Fruit fly (Drosophila melanogaster) whole organism, embryonic: ENCODE data around the gene CheB98a.
A peak's percentile ranks its signal among the peaks of the same experiment; 100 is the strongest.

Source experiments
- CG11247 ChIP-seq: fragments of 200-800 bp; sonication (Bioruptor generic); IDR thresholded peaks from 2 replicates; pipeline ENCODE4 v1.3.6; 2022; ENCODE audit warnings: missing biosample characterization, missing genetic modification characterization
- CG11504 ChIP-seq: fragments of 200-800 bp; sonication (Bioruptor generic); optimal IDR thresholded peaks from 3 replicates; lab custom pipeline; 2019; ENCODE audit warnings: missing biosample characterization, mild to moderate bottlenecking, missing genetic modification characterization, moderate library complexity
- CG13624 ChIP-seq: fragments of 200-800 bp; sonication (Bioruptor generic); optimal IDR thresholded peaks from 2 replicates; lab custom pipeline; 2016; ENCODE audit warnings: missing biosample characterization, missing genetic modification characterization
- CG14710 ChIP-seq: fragments of 200-800 bp; sonication (Bioruptor generic); optimal IDR thresholded peaks from 3 replicates; lab custom pipeline; 2019; ENCODE audit warnings: missing biosample characterization, mild to moderate bottlenecking, missing genetic modification characterization, moderate library complexity
- CG17186 ChIP-seq: fragments of 200-800 bp; sonication (Bioruptor generic); optimal IDR thresholded peaks from 3 replicates; lab custom pipeline; 2017; ENCODE audit warnings: missing biosample characterization, missing genetic modification reagents, missing genetic modification characterization
- CG1792 ChIP-seq: fragments of 200-800 bp; sonication (Bioruptor generic); optimal IDR thresholded peaks from 2 replicates; lab custom pipeline; 2016; ENCODE audit warnings: missing biosample characterization, missing genetic modification characterization
- CG18011 ChIP-seq: fragments of 200-800 bp; sonication (Bioruptor generic); optimal IDR thresholded peaks from 2 replicates; lab custom pipeline; 2017; ENCODE audit warnings: missing biosample characterization, missing genetic modification characterization, mild to moderate bottlenecking, moderate library complexity, missing genotype
- CG18476 ChIP-seq: fragments of 200-800 bp; sonication (Bioruptor generic); optimal IDR thresholded peaks from 2 replicates; lab custom pipeline; 2016; ENCODE audit warnings: missing biosample characterization, mild to moderate bottlenecking, missing genetic modification characterization
- CG3407 ChIP-seq: fragments of 200-800 bp; sonication (Bioruptor generic); optimal IDR thresholded peaks from 2 replicates; lab custom pipeline; 2018; ENCODE audit warnings: missing biosample characterization, mild to moderate bottlenecking, missing genetic modification characterization
- CG4820 ChIP-seq: fragments of 200-800 bp; sonication (Bioruptor generic); optimal IDR thresholded peaks from 3 replicates; lab custom pipeline; 2016; ENCODE audit warnings: missing biosample characterization, missing genetic modification characterization
- CG4854 ChIP-seq: fragments of 200-800 bp; sonication (Bioruptor generic); optimal IDR thresholded peaks from 2 replicates; lab custom pipeline; 2016; ENCODE audit warnings: missing biosample characterization, missing genetic modification characterization, inconsistent platforms
- CG8290 ChIP-seq, 3 experiments: fragments of 200-800 bp; sonication (Bioruptor generic); optimal IDR thresholded peaks; 2 replicates each; lab custom pipeline; 2016 to 2019; ENCODE audit warnings: missing biosample characterization in 3 of 3, missing genetic modification characterization in 3 of 3, mild to moderate bottlenecking in 2 of 3, moderate library complexity in 1 of 3
- CG9817 ChIP-seq: fragments of 200-800 bp; sonication (Bioruptor generic); optimal IDR thresholded peaks from 2 replicates; lab custom pipeline; 2018; ENCODE audit warnings: missing biosample characterization, mild to moderate bottlenecking, missing genetic modification characterization, moderate library complexity
- CHES-1-like ChIP-seq: fragments of 200-800 bp; sonication (Bioruptor generic); optimal IDR thresholded peaks from 2 replicates; lab custom pipeline; 2016; ENCODE audit warnings: missing biosample characterization, missing genetic modification characterization
- Camta ChIP-seq: fragments of 200-800 bp; sonication (Bioruptor generic); optimal IDR thresholded peaks from 2 replicates; lab custom pipeline; 2016; ENCODE audit warnings: missing biosample characterization, missing genetic modification characterization
- Chrac-16 ChIP-seq: fragments of 200-800 bp; sonication (Bioruptor generic); optimal IDR thresholded peaks from 3 replicates; lab custom pipeline; 2016; ENCODE audit warnings: missing biosample characterization, missing genetic modification characterization
- CoRest ChIP-seq: fragments of 200-800 bp; sonication (Bioruptor generic); optimal IDR thresholded peaks from 3 replicates; lab custom pipeline; 2018; ENCODE audit warnings: missing biosample characterization, mild to moderate bottlenecking, missing genetic modification characterization, moderate library complexity
- Dad ChIP-seq: fragments of 200-800 bp; sonication (Bioruptor generic); optimal IDR thresholded peaks from 3 replicates; lab custom pipeline; 2016; ENCODE audit warnings: missing biosample characterization, missing genetic modification characterization
- E2f1 ChIP-seq: fragments of 200-800 bp; sonication (Bioruptor generic); IDR thresholded peaks from 2 replicates; pipeline ENCODE4 v1.3.6; 2022; ENCODE audit warnings: missing biosample characterization, missing genetic modification characterization
- Fer3 ChIP-seq: fragments of 200-800 bp; sonication (Bioruptor generic); optimal IDR thresholded peaks from 2 replicates; lab custom pipeline; 2018; ENCODE audit warnings: missing biosample characterization, mild to moderate bottlenecking, missing genetic modification characterization, moderate library complexity
- Gsc ChIP-seq: fragments of 200-800 bp; sonication (Bioruptor generic); IDR thresholded peaks from 2 replicates; pipeline ENCODE4 v1.3.6; 2022; ENCODE audit warnings: missing biosample characterization, missing genetic modification characterization
- HLH54F ChIP-seq: fragments of 200-800 bp; sonication (Bioruptor generic); optimal IDR thresholded peaks from 3 replicates; lab custom pipeline; 2016; ENCODE audit warnings: missing biosample characterization, missing genetic modification characterization
- Hr51 ChIP-seq, 2 experiments: fragments of 200-800 bp; sonication (Bioruptor generic); optimal IDR thresholded peaks; 2 replicates in 1 of 2; 3 replicates in 1 of 2; lab custom pipeline; 2016 to 2018; ENCODE audit warnings: missing biosample characterization in 2 of 2, missing genetic modification characterization in 2 of 2, mild to moderate bottlenecking in 1 of 2, moderate library complexity in 1 of 2
- Lhr ChIP-seq: fragments of 200-800 bp; sonication (Bioruptor generic); optimal IDR thresholded peaks from 3 replicates; lab custom pipeline; 2017; ENCODE audit warnings: mild to moderate bottlenecking, missing biosample characterization, missing genetic modification reagents, missing genetic modification characterization
- Lpt ChIP-seq: fragments of >200 bp; optimal IDR thresholded peaks from 2 replicates; lab custom pipeline; 2018; ENCODE audit warnings: missing biosample characterization, missing genetic modification characterization
- Nf-YC ChIP-seq: fragments of 200-800 bp; optimal IDR thresholded peaks from 3 replicates; lab custom pipeline; 2019; ENCODE audit warnings: missing biosample characterization, mild to moderate bottlenecking, missing genetic modification characterization, moderate library complexity
- Sry-δ ChIP-seq: fragments of 200-800 bp; sonication (Bioruptor generic); optimal IDR thresholded peaks from 2 replicates; lab custom pipeline; 2016; ENCODE audit warnings: missing biosample characterization, missing genetic modification characterization
- Xbp1 ChIP-seq: fragments of 200-800 bp; sonication (Bioruptor generic); optimal IDR thresholded peaks from 3 replicates; lab custom pipeline; 2016; ENCODE audit warnings: missing biosample characterization, mild to moderate bottlenecking, missing genetic modification characterization
- Xrp1 ChIP-seq: fragments of 200-800 bp; sonication (Bioruptor generic); IDR thresholded peaks from 2 replicates; pipeline ENCODE4 v1.3.6; 2022; ENCODE audit warnings: missing biosample characterization, missing genetic modification characterization
- aop ChIP-seq: fragments of 200-800 bp; sonication (Bioruptor generic); IDR thresholded peaks from 2 replicates; pipeline ENCODE4 v1.3.6; 2022; ENCODE audit warnings: missing biosample characterization, missing genetic modification characterization
- ash1 ChIP-seq: fragments of 200-800 bp; sonication (Bioruptor generic); optimal IDR thresholded peaks from 2 replicates; lab custom pipeline; 2018; ENCODE audit warnings: missing biosample characterization, mild to moderate bottlenecking, missing genetic modification characterization
- bab2 ChIP-seq: fragments of 200-800 bp; sonication (Bioruptor generic); optimal IDR thresholded peaks from 2 replicates; lab custom pipeline; 2016; ENCODE audit warnings: missing biosample characterization, missing genetic modification characterization
- chm ChIP-seq: fragments of 200-800 bp; sonication (Bioruptor generic); IDR thresholded peaks from 2 replicates; pipeline ENCODE4 v1.3.6; 2022; ENCODE audit warnings: missing biosample characterization, missing genetic modification characterization
- dmrt11E ChIP-seq: fragments of 200-800 bp; sonication (Bioruptor generic); optimal IDR thresholded peaks from 3 replicates; lab custom pipeline; 2018; ENCODE audit warnings: missing biosample characterization, mild to moderate bottlenecking, missing genetic modification characterization, moderate library complexity
- fd3F ChIP-seq: fragments of 200-800 bp; sonication (Bioruptor generic); optimal IDR thresholded peaks from 2 replicates; lab custom pipeline; 2018; ENCODE audit warnings: missing biosample characterization, mild to moderate bottlenecking, missing genetic modification characterization, moderate library complexity
- grau ChIP-seq: fragments of 200-800 bp; optimal IDR thresholded peaks from 3 replicates; lab custom pipeline; 2019; ENCODE audit warnings: missing biosample characterization, mild to moderate bottlenecking, missing genetic modification characterization, moderate library complexity
- insv ChIP-seq, 2 experiments: fragments of 200-800 bp; sonication (Bioruptor generic); optimal IDR thresholded peaks; 3 replicates each; lab custom pipeline; 2016 to 2018; ENCODE audit warnings: missing biosample characterization in 2 of 2, missing genetic modification characterization in 2 of 2
- jumu ChIP-seq: fragments of 200-800 bp; sonication (Bioruptor generic); optimal IDR thresholded peaks from 3 replicates; lab custom pipeline; 2016; ENCODE audit warnings: missing biosample characterization, missing genetic modification characterization
- nmo ChIP-seq: fragments of 200-800 bp; sonication (Bioruptor generic); optimal IDR thresholded peaks from 2 replicates; lab custom pipeline; 2018; ENCODE audit warnings: missing biosample characterization, mild to moderate bottlenecking, missing genetic modification characterization, moderate library complexity
- pum ChIP-seq: fragments of 200-800 bp; sonication (Bioruptor generic); optimal IDR thresholded peaks from 2 replicates; lab custom pipeline; 2016; ENCODE audit warnings: missing biosample characterization, missing genetic modification characterization
- sc ChIP-seq, 3 experiments: fragments of >200 bp in 2 of 3; fragments of 200-800 bp in 1 of 3; sonication (Bioruptor generic) in 1 of 3; optimal IDR thresholded peaks; 2 replicates in 2 of 3; 3 replicates in 1 of 3; lab custom pipeline; 2017; ENCODE audit warnings: mild to moderate bottlenecking in 1 of 3, missing biosample characterization in 1 of 3, missing genetic modification characterization in 1 of 3, missing genetic modification reagents in 1 of 3
- sna ChIP-seq: fragments of 200-800 bp; sonication (Bioruptor generic); IDR thresholded peaks from 2 replicates; pipeline ENCODE4 v1.3.6; 2022; ENCODE audit warnings: missing biosample characterization, missing genetic modification characterization; ENCODE audit not compliant: partially characterized antibody
- sqz ChIP-seq: fragments of 200-800 bp; sonication (Bioruptor generic); optimal IDR thresholded peaks from 3 replicates; lab custom pipeline; 2018; ENCODE audit warnings: missing biosample characterization, mild to moderate bottlenecking, missing genetic modification characterization
- tll ChIP-seq, 2 experiments: fragments of 200-800 bp in 1 of 2; fragments of >200 bp in 1 of 2; sonication (Bioruptor generic) in 1 of 2; optimal IDR thresholded peaks; 2 replicates each; lab custom pipeline; 2017 to 2019; ENCODE audit warnings: missing biosample characterization in 2 of 2, missing genetic modification characterization in 2 of 2, mild to moderate bottlenecking in 1 of 2, moderate library complexity in 1 of 2
- toy ChIP-seq: fragments of 200-800 bp; sonication (Bioruptor generic); IDR thresholded peaks from 2 replicates; pipeline ENCODE4 v1.3.6; 2022; ENCODE audit warnings: missing biosample characterization, missing genetic modification characterization
- ttk ChIP-seq: fragments of 200-800 bp; sonication (Bioruptor generic); IDR thresholded peaks from 2 replicates; pipeline ENCODE4 v2.1.2; 2022; ENCODE audit warnings: missing biosample characterization, missing genetic modification characterization
- usp ChIP-seq: fragments of >200 bp; optimal IDR thresholded peaks from 2 replicates; lab custom pipeline; 2017; ENCODE audit warnings: missing biosample characterization, missing genetic modification characterization

The CheB98a gene

DNA sequence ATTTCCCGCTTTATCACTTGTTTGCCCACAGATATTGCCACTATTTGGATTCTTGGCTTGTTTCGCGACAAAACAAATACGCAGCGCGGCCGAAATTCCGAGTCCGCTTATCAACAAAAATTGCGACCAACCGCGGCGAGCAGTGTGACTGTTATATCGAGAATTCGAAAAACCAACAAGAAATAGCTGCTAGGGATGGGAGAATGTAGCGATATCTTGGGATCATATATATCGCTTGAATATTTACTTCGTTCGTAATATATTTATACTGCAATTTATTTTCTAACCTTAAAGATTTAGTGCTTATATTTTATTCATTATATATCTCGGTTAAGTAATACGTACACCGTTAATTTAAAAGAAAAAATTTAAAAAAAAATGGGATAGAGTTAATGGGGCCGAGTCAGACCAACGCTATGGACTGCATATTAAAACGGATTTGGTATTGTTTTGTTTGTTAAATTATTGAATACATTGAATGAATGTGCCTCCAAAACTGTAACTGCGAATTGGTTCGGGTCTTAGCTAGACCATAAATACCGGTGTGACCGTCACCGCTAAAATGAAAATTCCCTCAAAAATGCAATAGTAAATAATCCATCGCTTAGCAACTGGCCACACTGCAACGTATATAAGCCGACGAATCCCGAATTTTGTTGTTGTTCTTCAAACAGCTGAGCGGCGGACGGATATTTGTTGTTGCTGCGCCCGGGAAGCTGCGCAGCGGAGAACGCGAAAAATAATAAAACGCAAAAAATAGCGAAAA, 38.3 kb downstream of the CheB98a start, which contains the start of the genes Apc and spg (continued):
- TF ChIP-seq Xrp1 (peak; percentile 52), Lhr (GFP tag; lab: Kevin White, UChicago) (peak; percentile 95), CG18011 (no peak), CG4820 (GFP tag; lab: Kevin White, UChicago) (no peak), CG4854 (GFP tag; lab: Kevin White, UChicago) (no peak), sqz (GFP tag; lab: Kevin White, UChicago) (peak; percentile 39), Chrac-16 (GFP tag; lab: Kevin White, UChicago) (peak; percentile 8), CG18476 (peak; percentile 51), CHES-1-like (GFP tag; lab: Kevin White, UChicago) (peak; percentile 47), nmo (GFP tag; lab: Kevin White, UChicago) (peak; percentile 71), bab2 (GFP tag; lab: Kevin White, UChicago) (peak; percentile 64), ttk (GFP tag; lab: Robert Waterston, UW) (peak; percentile 29; the same call in 1 of the 2 replicates), grau (peak; percentile 31), Dad (no peak), CG14710 (peak; percentile 74), tll (GFP tag; optimal IDR thresholded peaks at IDR 0.05; lab: Kevin White, UChicago) (no peak), CG9817 (peak; percentile 2), CG11504 (peak; percentile 40), sc (optimal IDR thresholded peaks at IDR 0.05; lab: Kevin White, UChicago) (no peak), sc (GFP tag; optimal IDR thresholded peaks at IDR 0.05; lab: Kevin White, UChicago) (no peak), Xbp1 (GFP tag; lab: Kevin White, UChicago) (peak; percentile 26), pum (GFP tag; lab: Kevin White, UChicago) (no peak), aop (GFP tag; lab: Robert Waterston, UW) (no peak), Fer3 (tag; lab: Kevin White, UChicago) (peak; percentile 29), CG17186 (GFP tag; lab: Kevin White, UChicago) (peak; percentile 36), sna (GFP tag; lab: Robert Waterston, UW) (peak; percentile 77), usp (GFP tag; lab: Kevin White, UChicago) (no peak), insv (GFP tag; optimal IDR thresholded peaks at IDR 0.05; lab: Kevin White, UChicago) (peak in 1 of 2 experiments; percentile 49), CG13624 (GFP tag; lab: Kevin White, UChicago) (peak; percentile 53), jumu (no peak), CoRest (tag; lab: Kevin White, UChicago) (peak; percentile 51), CG1792 (peak; percentile 58), CG3407 (GFP tag; lab: Kevin White, UChicago) (peak; percentile 57), HLH54F (peak; percentile 46), E2f1 (GFP tag; lab: Robert Waterston, UW) (peak; percentile 50; the same call in 1 of the 2 replicates), Hr51 (GFP tag; optimal IDR thresholded peaks at IDR 0.05; lab: Kevin White, UChicago) (peak; percentile 10 to 37), chm (GFP tag; lab: Robert Waterston, UW) (peak; percentile 70), CG11247 (GFP tag; lab: Robert Waterston, UW) (peak; percentile 42; the same call in 1 of the 2 replicates), Nf-YC (tag; lab: Kevin White, UChicago) (peak; percentile 46), Lpt (GFP tag; lab: Kevin White, UChicago) (no peak), CG8290 (GFP tag; optimal IDR thresholded peaks at IDR 0.05; lab: Kevin White, UChicago) (no peak), CG8290 (tag; optimal IDR thresholded peaks at IDR 0.05; lab: Kevin White, UChicago) (peak in 1 of 2 experiments; percentile 89), Camta (peak; percentile 27), toy (GFP tag; lab: Robert Waterston, UW) (no peak), Sry-δ (GFP tag; lab: Kevin White, UChicago) (peak; percentile 84), Gsc (GFP tag; lab: Robert Waterston, UW) (no peak), fd3F (GFP tag; lab: Kevin White, UChicago) (peak; percentile 11), ash1 (GFP tag; lab: Kevin White, UChicago) (peak; percentile 29), dmrt11E (tag; lab: Kevin White, UChicago) (peak; percentile 30)
